Worm (Caenorhabditis elegans): ENCODE measurements around the gene T04C12.9.

DNA sequence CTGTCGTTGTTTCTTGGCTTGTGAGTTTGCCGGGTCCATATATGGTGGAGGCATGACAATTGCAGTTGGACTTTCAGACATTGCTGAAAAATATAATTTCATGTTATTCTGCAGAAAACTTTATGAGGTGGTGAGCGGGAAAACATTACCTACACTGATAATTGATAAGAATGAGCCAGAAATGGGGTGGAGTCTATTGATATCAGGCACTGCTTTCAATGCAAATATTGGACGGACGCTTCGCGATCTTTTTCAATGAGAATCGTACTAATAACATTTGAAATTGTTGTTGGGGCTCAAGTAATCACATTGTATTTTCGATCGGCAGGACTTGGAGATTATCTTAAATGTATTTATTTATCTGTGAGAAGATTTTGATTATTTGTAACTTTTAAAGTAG is 3.8 kb downstream of the T04C12.9 start, which contains the start of gene T04C12.1:
- TF ChIP-seq nhr-76 (tag; optimal IDR thresholded peaks at IDR 0.05) (no peak), ztf-11 (tag; optimal IDR thresholded peaks at IDR 0.05) (no peak), lin-13 (tag; optimal IDR thresholded peaks at IDR 0.05) (no peak), nhr-237 (tag; optimal IDR thresholded peaks at IDR 0.05) (no peak), lsy-2 (tag; optimal IDR thresholded peaks at IDR 0.05) (no peak)
